Fruit fly (Drosophila melanogaster): ENCODE data around the gene Ubc2.

DNA sequence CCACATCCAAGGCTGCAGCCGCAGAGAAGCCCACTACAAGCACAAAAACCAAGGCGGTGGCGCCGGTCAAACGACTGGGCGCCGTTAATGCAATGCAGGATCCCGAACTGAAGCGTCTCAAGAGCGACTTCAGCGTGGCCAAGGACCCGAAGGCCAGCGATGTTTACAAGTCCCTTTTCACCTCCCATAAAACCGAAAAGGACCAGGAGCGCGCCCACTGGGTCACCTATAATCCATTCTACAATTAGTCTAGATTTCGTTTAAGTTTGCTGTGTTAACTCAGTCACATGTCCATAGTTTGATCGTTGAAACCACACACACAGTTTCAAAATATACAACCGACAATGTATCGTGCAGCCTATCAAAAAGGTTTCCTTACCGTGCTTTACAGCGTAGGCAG lies 37.9 kb downstream of the Ubc2 start, which contains the start of gene CG17118:
- no peak for TF ChIP-seq psq (optimal IDR thresholded peaks at IDR 0.05)
- TF ChIP-seq CG8478 (optimal IDR thresholded peaks at IDR 0.05): no peak
- no peak for TF ChIP-seq Dll (optimal IDR thresholded peaks at IDR 0.05)
- TF ChIP-seq EcR (GFP tag; optimal IDR thresholded peaks at IDR 0.05): no peak
- no peak for TF ChIP-seq usp (GFP tag; optimal IDR thresholded peaks at IDR 0.05)
- no peak for TF ChIP-seq pan (optimal IDR thresholded peaks at IDR 0.05)
